Fruit fly (Drosophila melanogaster): ENCODE results near the gene CG31106.

The CG31106 gene

DNA sequence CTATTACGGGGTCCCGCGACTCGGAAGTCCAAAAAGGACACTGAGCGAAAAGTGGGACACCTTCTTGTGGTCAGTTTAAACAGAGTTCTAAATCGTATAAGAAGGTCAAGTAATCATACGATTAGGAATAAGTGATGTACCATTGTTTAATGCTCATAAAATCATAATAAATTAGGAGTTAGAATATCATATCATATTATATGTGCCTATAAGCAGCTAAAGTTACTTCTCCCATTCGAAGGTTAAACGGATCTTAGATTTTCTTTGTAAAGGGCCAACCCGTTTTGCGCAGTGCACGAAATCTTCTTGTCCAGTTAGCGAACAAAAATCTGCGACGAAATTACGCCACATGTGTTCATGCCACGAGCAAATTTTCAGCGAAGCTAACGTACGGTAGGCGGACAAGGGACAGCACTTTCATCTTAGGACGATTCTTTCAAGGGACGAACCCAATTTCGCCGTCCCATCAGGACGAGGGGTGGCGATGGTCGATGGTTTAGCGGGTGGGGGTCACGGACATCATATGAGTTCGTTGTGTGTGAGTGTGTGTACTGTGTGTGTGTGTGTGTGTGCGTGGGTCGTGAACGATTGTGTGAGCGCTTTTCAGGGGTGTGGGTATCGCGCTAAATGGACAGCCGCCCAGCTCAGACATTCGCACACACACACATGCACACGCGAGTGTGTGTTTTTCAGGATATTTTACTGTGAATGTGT is 47.7 kb upstream of the CG31106 start (continued):
- TF ChIP-seq CG10267 (tag; optimal IDR thresholded peaks at IDR 0.05) (peak; percentile 27), zen (tag; optimal IDR thresholded peaks at IDR 0.05) (no peak), ash1 (GFP tag; optimal IDR thresholded peaks at IDR 0.05) (no peak), D19A (tag; optimal IDR thresholded peaks at IDR 0.05) (peak; percentile 30), aop (GFP tag; IDR thresholded peaks at IDR 0.05) (no peak), CG8359 (GFP tag; optimal IDR thresholded peaks at IDR 0.05; ENCODE audit: borderline replicate concordance) (no peak), fd64A (GFP tag; optimal IDR thresholded peaks at IDR 0.05) (no peak), dm (GFP tag; optimal IDR thresholded peaks at IDR 0.05) (no peak), org-1 (GFP tag; optimal IDR thresholded peaks at IDR 0.05) (peak; percentile 52), gsb (GFP tag; IDR thresholded peaks at IDR 0.05) (no peak), BtbVII (GFP tag; optimal IDR thresholded peaks at IDR 0.05) (peak; percentile 41), CG2712 (tag; optimal IDR thresholded peaks at IDR 0.05) (peak; percentile 60), jumu (GFP tag; optimal IDR thresholded peaks at IDR 0.05) (peak; percentile 10), run (tag; optimal IDR thresholded peaks at IDR 0.05) (no peak), ssp (GFP tag; IDR thresholded peaks at IDR 0.05) (no peak), Antp (GFP tag; optimal IDR thresholded peaks at IDR 0.05) (no peak), CG3065 (GFP tag; optimal IDR thresholded peaks at IDR 0.05) (no peak), amos (GFP tag; IDR thresholded peaks at IDR 0.05; ENCODE audit: partially characterized antibody) (no peak), PHDP (tag; optimal IDR thresholded peaks at IDR 0.05) (peak; percentile 26), CG15601 (tag; optimal IDR thresholded peaks at IDR 0.05) (peak; percentile 3), CHES-1-like (GFP tag; optimal IDR thresholded peaks at IDR 0.05) (no peak), CG9215 (GFP tag; IDR thresholded peaks at IDR 0.05) (peak; percentile 50), CG17359 (tag; optimal IDR thresholded peaks at IDR 0.05) (peak; percentile 46), chn (GFP tag; optimal IDR thresholded peaks at IDR 0.05) (no peak), bowl (GFP tag; IDR thresholded peaks at IDR 0.05) (no peak), sens (GFP tag) (peak; percentile 88), gsb-n (tag; optimal IDR thresholded peaks at IDR 0.05) (peak; percentile 22), dmrt99B (tag; optimal IDR thresholded peaks at IDR 0.05) (peak; percentile 68), Fer1 (GFP tag; optimal IDR thresholded peaks at IDR 0.05) (peak; percentile 60), CG9727 (GFP tag; optimal IDR thresholded peaks at IDR 0.05) (peak; percentile 51), CG11456 (GFP tag; IDR thresholded peaks at IDR 0.05) (peak; percentile 48; the same call in 1 of the 3 replicates), yki (optimal IDR thresholded peaks at IDR 0.05) (no peak), Doc3 (GFP tag; IDR thresholded peaks at IDR 0.05; ENCODE audit: partially characterized antibody) (no peak), HHEX (GFP tag; optimal IDR thresholded peaks at IDR 0.05) (peak; percentile 49), Chrac-16 (GFP tag; optimal IDR thresholded peaks at IDR 0.05) (no peak), CG9437 (GFP tag; optimal IDR thresholded peaks at IDR 0.05) (peak; percentile 4), sima (GFP tag; optimal IDR thresholded peaks at IDR 0.05) (no peak), CG30020 (tag; optimal IDR thresholded peaks at IDR 0.05) (no peak), CG6683 (GFP tag; optimal IDR thresholded peaks at IDR 0.05) (peak; percentile 34), tio (GFP tag; optimal IDR thresholded peaks at IDR 0.05) (peak; percentile 0), CG8388 (GFP tag; optimal IDR thresholded peaks at IDR 0.05) (peak; percentile 36), gt (GFP tag; IDR thresholded peaks at IDR 0.05) (no peak), luna (GFP tag; optimal IDR thresholded peaks at IDR 0.05) (no peak), tx (GFP tag; optimal IDR thresholded peaks at IDR 0.05) (no peak), dan (GFP tag; IDR thresholded peaks at IDR 0.05) (no peak; the same call in 1 of the 2 replicates), wdn (GFP tag; IDR thresholded peaks at IDR 0.05) (no peak), grau (tag; optimal IDR thresholded peaks at IDR 0.05) (peak; percentile 57), CG15514 (GFP tag; optimal IDR thresholded peaks at IDR 0.05) (peak; percentile 14), CG11560 (tag; IDR thresholded peaks at IDR 0.05) (no peak), Optix (GFP tag; IDR thresholded peaks at IDR 0.05) (no peak)

Measured in whole organism, embryonic.